Worm (Caenorhabditis elegans): Measurements from ENCODE around the gene B0001.2.
A peak's percentile ranks its signal among the peaks of the same experiment; 100 is the strongest.

B0001.2 gene

DNA sequence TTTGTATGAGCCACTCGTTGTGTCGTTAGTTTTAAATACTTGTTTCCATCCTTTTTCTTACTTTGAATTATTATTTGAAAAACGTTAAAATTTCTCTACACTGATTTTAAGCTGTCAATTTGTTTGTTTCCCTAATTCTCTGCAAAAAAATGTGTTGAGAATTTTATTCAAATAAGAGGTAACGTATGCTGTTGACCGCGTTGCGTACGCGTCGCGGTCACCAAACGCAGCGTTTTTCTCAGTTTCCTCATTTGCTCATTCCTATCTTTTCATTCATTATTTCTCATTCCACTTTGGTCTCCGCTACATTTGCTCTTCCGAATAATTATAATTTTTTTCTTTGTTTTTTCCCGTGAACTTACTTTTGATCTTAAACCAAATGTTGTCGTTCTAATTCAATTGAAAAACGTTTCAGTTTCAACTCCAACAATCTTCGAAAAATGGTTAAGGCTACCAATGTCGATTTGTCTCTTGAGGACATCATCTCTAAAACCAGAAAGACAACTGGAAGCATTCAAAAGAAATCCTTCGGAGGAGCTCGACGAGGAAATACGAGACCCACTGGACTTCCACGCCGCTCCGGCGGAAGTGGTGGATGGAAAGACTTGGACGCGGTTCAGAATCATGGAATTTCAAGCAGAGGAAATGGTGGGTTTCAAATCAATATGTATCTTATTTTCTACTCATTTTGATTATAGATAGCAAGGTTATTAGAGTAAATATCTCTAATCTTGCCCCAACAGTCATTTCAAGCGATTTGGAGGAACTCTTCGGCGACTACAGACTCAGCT lies 27.7 kb downstream of the B0001.2 start, which contains the start of gene aly-3 (continued):
- TF ChIP-seq jun-1 (tag; optimal IDR thresholded peaks at IDR 0.05) (no peak), daf-19 (GFP tag; conservative IDR thresholded peaks at IDR 0.05) (no peak), fos-1 (tag; optimal IDR thresholded peaks at IDR 0.05) (no peak), T20F7.1 (GFP tag; optimal IDR thresholded peaks at IDR 0.05) (no peak), gei-8 (GFP tag; optimal IDR thresholded peaks at IDR 0.05) (no peak), egl-43 (GFP tag; IDR thresholded peaks at IDR 0.05) (no peak), daf-8 (GFP tag; IDR thresholded peaks at IDR 0.05) (no peak), ces-1 (GFP tag; optimal IDR thresholded peaks at IDR 0.05) (no peak), dpl-1 (GFP tag; optimal IDR thresholded peaks at IDR 0.05) (peak; percentile 12), mes-2 (tag; optimal IDR thresholded peaks at IDR 0.05; ENCODE audit: poor library complexity, severe bottlenecking) (peak; percentile 64), mdt-29 (GFP tag; IDR thresholded peaks at IDR 0.05) (no peak), lin-29 (GFP tag; IDR thresholded peaks at IDR 0.05) (no peak), lin-1 (GFP tag; IDR thresholded peaks at IDR 0.05) (no peak), ceh-44 (GFP tag; IDR thresholded peaks at IDR 0.05) (no peak), F49E8.2 (tag; optimal IDR thresholded peaks at IDR 0.05; ENCODE audit: borderline replicate concordance) (no peak), zfp-2 (tag; optimal IDR thresholded peaks at IDR 0.05) (no peak), php-3 (GFP tag; IDR thresholded peaks at IDR 0.05) (no peak), snpc-4 (tag; optimal IDR thresholded peaks at IDR 0.05) (no peak), zip-11 (GFP tag; IDR thresholded peaks at IDR 0.05) (no peak), nhr-77 (tag; optimal IDR thresholded peaks at IDR 0.05) (no peak), zip-2 (tag; optimal IDR thresholded peaks at IDR 0.05) (no peak), nhr-102 (tag; optimal IDR thresholded peaks at IDR 0.05) (no peak), dve-1 (tag; optimal IDR thresholded peaks at IDR 0.05; ENCODE audit: insufficient read depth) (peak; percentile 39), zag-1 (tag; optimal IDR thresholded peaks at IDR 0.05) (no peak), mep-1 (tag; optimal IDR thresholded peaks at IDR 0.05) (peak; percentile 47), skn-1 (tag; optimal IDR thresholded peaks at IDR 0.05) (no peak), Y75B8A.6 (GFP tag; IDR thresholded peaks at IDR 0.05) (no peak), dmd-8 (GFP tag; IDR thresholded peaks at IDR 0.05) (no peak), nhr-76 (tag; optimal IDR thresholded peaks at IDR 0.05) (no peak), spr-1 (tag; optimal IDR thresholded peaks at IDR 0.05) (no peak), aly-2 (tag; optimal IDR thresholded peaks at IDR 0.05) (no peak), lin-15B (tag; optimal IDR thresholded peaks at IDR 0.05) (no peak), R02D3.7 (tag; optimal IDR thresholded peaks at IDR 0.05) (no peak), madf-9 (GFP tag; conservative IDR thresholded peaks at IDR 0.05) (no peak), lin-38 (GFP tag; IDR thresholded peaks at IDR 0.05) (peak; percentile 49; the same call in 1 of the 2 replicates), F37D6.2 (tag; optimal IDR thresholded peaks at IDR 0.05) (no peak), ceh-62 (tag; optimal IDR thresholded peaks at IDR 0.05) (no peak), nhr-41 (GFP tag; IDR thresholded peaks at IDR 0.05) (no peak)

DNA sequence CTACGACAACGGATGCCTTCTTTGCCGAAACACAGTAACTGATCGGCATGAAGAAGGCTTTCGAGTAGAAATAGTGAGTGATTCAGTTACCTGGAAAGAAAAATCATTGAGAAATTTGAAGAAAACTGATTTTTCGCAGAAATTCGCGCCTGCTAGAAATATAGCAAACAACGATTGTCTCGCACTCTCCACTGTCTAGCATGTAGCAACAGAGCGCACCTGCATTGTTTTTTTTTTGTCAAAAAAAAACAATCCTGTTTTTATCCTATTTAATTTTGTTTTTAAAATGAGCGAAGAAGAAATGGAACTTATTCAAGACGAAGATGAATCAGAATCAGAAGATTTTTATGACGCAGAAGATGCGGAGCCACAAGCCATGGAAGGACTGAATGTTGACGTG lies 29.7 kb downstream of the B0001.2 start, which contains the start of the genes ddb-1 and M18.6:
Gene ddb-1, minus strand, starts transcription at position 90 of the 400 bp plus-strand sequence.
Gene M18.6, plus strand, starts transcription at position 235 of the 400 bp plus-strand sequence.
- TF ChIP-seq mxl-3 (GFP tag; optimal IDR thresholded peaks at IDR 0.05) (no peak), lin-39 (tag; optimal IDR thresholded peaks at IDR 0.05) (no peak), zip-11 (GFP tag; IDR thresholded peaks at IDR 0.05) (no peak), mes-2 (tag; optimal IDR thresholded peaks at IDR 0.05; ENCODE audit: poor library complexity, severe bottlenecking) (peak; percentile 48), nhr-102 (tag; optimal IDR thresholded peaks at IDR 0.05) (no peak), nhr-10 (tag; optimal IDR thresholded peaks at IDR 0.05) (no peak), daf-12 (tag; optimal IDR thresholded peaks at IDR 0.05) (no peak), unc-62 (GFP tag; optimal IDR thresholded peaks at IDR 0.05 in 1 of 2) (no peak), unc-62 (tag; optimal IDR thresholded peaks at IDR 0.05) (no peak), nhr-6 (tag; optimal IDR thresholded peaks at IDR 0.05) (peak; percentile 50), ceh-44 (GFP tag; IDR thresholded peaks at IDR 0.05) (no peak), dve-1 (tag; optimal IDR thresholded peaks at IDR 0.05; ENCODE audit: insufficient read depth) (peak; percentile 26), mep-1 (tag; optimal IDR thresholded peaks at IDR 0.05) (peak; percentile 22), pqm-1 (tag; optimal IDR thresholded peaks at IDR 0.05) (no peak), daf-16 (GFP tag; optimal IDR thresholded peaks at IDR 0.05) (no peak), daf-16 (tag; optimal IDR thresholded peaks at IDR 0.05) (peak; percentile 41), rbr-2 (tag; optimal IDR thresholded peaks at IDR 0.05) (no peak), unc-39 (tag; optimal IDR thresholded peaks at IDR 0.05) (no peak), dmd-8 (GFP tag; IDR thresholded peaks at IDR 0.05) (no peak), nhr-77 (tag; optimal IDR thresholded peaks at IDR 0.05) (no peak), hlh-30 (tag; optimal IDR thresholded peaks at IDR 0.05; ENCODE audit: insufficient read depth) (peak; percentile 3)
